Fruit fly (Drosophila melanogaster): Measurements from ENCODE around the gene Ugt303A1.

Gene Ugt303A1

DNA sequence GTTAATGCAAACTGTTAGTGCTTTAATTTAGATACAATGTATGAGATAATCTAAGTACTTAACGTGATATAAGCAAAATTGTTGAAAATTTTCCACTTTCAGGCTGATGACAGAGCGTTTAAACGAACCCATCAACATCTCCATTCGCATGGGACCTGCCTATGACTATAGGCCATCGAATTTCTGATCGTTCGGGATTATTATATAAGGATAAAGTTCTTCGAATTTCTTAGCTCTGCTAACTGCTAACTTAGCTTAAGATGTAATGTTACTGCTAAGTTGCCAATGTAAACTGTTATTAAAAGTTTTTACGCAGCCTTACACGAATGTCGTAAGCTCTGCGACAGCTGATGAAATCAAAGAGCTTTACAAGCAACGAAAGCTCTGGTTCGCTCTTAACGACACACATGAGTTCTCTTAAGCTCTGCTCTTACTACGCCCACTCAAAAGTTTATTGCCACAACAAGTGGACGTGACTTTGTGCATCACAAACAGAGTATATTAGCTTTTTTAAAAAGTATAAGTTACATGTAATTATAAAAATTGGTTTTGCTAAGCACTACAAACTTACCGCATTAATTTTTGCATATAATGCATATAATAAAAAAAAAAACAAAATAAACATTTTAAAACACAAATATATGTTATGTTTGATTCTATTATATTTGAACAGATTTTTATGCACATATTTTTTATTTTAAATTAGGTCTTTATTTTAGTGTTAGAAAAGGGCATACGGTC lies 21.5 kb downstream of the Ugt303A1 start (continued):
- peak; percentile 85 for TF ChIP-seq CG17912 (GFP tag; optimal IDR thresholded peaks at IDR 0.05)
- peak; percentile 94 for TF ChIP-seq CG6254 (GFP tag; optimal IDR thresholded peaks at IDR 0.05)
- peak; percentile 93 for TF ChIP-seq toy (GFP tag; IDR thresholded peaks at IDR 0.05)
- no peak for TF ChIP-seq CG34224 (GFP tag; IDR thresholded peaks at IDR 0.05; ENCODE audit: partially characterized antibody)
- peak; percentile 100 for TF ChIP-seq Sox100B (GFP tag; optimal IDR thresholded peaks at IDR 0.05)
- TF ChIP-seq CG31224 (GFP tag; IDR thresholded peaks at IDR 0.05): peak; percentile 96
- peak; percentile 65 for TF ChIP-seq crc (GFP tag; optimal IDR thresholded peaks at IDR 0.05)
- TF ChIP-seq CG2116 (GFP tag; optimal IDR thresholded peaks at IDR 0.05): peak; percentile 79
- peak; percentile 95 for TF ChIP-seq CG18764 (GFP tag; optimal IDR thresholded peaks at IDR 0.05)
- peak; percentile 96 for TF ChIP-seq gce (GFP tag; IDR thresholded peaks at IDR 0.05)
- no peak for TF ChIP-seq Sin3A (optimal IDR thresholded peaks at IDR 0.05)
- no peak for TF ChIP-seq stwl (tag; optimal IDR thresholded peaks at IDR 0.05)
- TF ChIP-seq zf30C (GFP tag; optimal IDR thresholded peaks at IDR 0.05): no peak
- peak; percentile 100 for TF ChIP-seq Ssrp (tag; optimal IDR thresholded peaks at IDR 0.05)
- TF ChIP-seq cad (GFP tag; optimal IDR thresholded peaks at IDR 0.05): no peak
- TF ChIP-seq CG1647 (GFP tag; optimal IDR thresholded peaks at IDR 0.05): peak; percentile 81
- peak; percentile 97 for TF ChIP-seq Oaz (GFP tag; IDR thresholded peaks at IDR 0.05)
- peak; percentile 57 for TF ChIP-seq wek (GFP tag; optimal IDR thresholded peaks at IDR 0.05)
- TF ChIP-seq CG15479 (GFP tag; optimal IDR thresholded peaks at IDR 0.05): peak; percentile 18
- TF ChIP-seq pfk (GFP tag; optimal IDR thresholded peaks at IDR 0.05): peak; percentile 50
- peak; percentile 99 for TF ChIP-seq Ptx1 (GFP tag; IDR thresholded peaks at IDR 0.05)
- peak; percentile 3 for TF ChIP-seq gfzf (GFP tag; optimal IDR thresholded peaks at IDR 0.05)
- no peak for TF ChIP-seq unc-4 (GFP tag; IDR thresholded peaks at IDR 0.05; ENCODE audit: partially characterized antibody)
- TF ChIP-seq CG11247 (GFP tag; IDR thresholded peaks at IDR 0.05): peak; percentile 97
- TF ChIP-seq bbx (GFP tag; IDR thresholded peaks at IDR 0.05; ENCODE audit: partially characterized antibody): no peak; the same call in 1 of the 2 replicates
- peak; percentile 69 for TF ChIP-seq Myb (GFP tag; optimal IDR thresholded peaks at IDR 0.05)
- TF ChIP-seq sisA (GFP tag; IDR thresholded peaks at IDR 0.05): peak; percentile 99
- TF ChIP-seq Drgx (GFP tag; IDR thresholded peaks at IDR 0.05): peak; percentile 98
- TF ChIP-seq CG12391 (tag; optimal IDR thresholded peaks at IDR 0.05): peak; percentile 99
- TF ChIP-seq aop (GFP tag; IDR thresholded peaks at IDR 0.05): no peak
- no peak for TF ChIP-seq Elba2 (GFP tag; optimal IDR thresholded peaks at IDR 0.05)
- peak; percentile 99 for TF ChIP-seq CG3281 (GFP tag; optimal IDR thresholded peaks at IDR 0.05)
- peak; percentile 97 for TF ChIP-seq zfh1 (GFP tag; IDR thresholded peaks at IDR 0.05)
- peak; percentile 94 for TF ChIP-seq Taf1 (GFP tag; IDR thresholded peaks at IDR 0.05)
- peak; percentile 77 for TF ChIP-seq CG10565 (GFP tag; optimal IDR thresholded peaks at IDR 0.05)
- TF ChIP-seq Stat92E (GFP tag; optimal IDR thresholded peaks at IDR 0.05): peak in 1 of 3 experiments; percentile 99
- TF ChIP-seq CG2889 (GFP tag; IDR thresholded peaks at IDR 0.05): peak; percentile 96
- TF ChIP-seq Tbp (GFP tag; optimal IDR thresholded peaks at IDR 0.05): no peak
- peak; percentile 98 for TF ChIP-seq CG14014 (GFP tag; IDR thresholded peaks at IDR 0.05)
- TF ChIP-seq CG1602 (GFP tag; optimal IDR thresholded peaks at IDR 0.05): peak; percentile 97
- TF ChIP-seq z (GFP tag; IDR thresholded peaks at IDR 0.05): 0 out of 3 replicates have a peak, but pooled peaks have one; percentile 35
- peak; percentile 99 for TF ChIP-seq CG17359 (tag; optimal IDR thresholded peaks at IDR 0.05)
- peak; percentile 97 for TF ChIP-seq CG30431 (GFP tag; optimal IDR thresholded peaks at IDR 0.05)
- peak; percentile 23 for TF ChIP-seq Dp (GFP tag; optimal IDR thresholded peaks at IDR 0.05)
- peak; percentile 93 for TF ChIP-seq CG11560 (tag; IDR thresholded peaks at IDR 0.05)
- TF ChIP-seq CG15514 (GFP tag; optimal IDR thresholded peaks at IDR 0.05): peak; percentile 90
- TF ChIP-seq Sry-β (GFP tag; optimal IDR thresholded peaks at IDR 0.05): peak; percentile 64
- TF ChIP-seq CG2129 (GFP tag; IDR thresholded peaks at IDR 0.05; ENCODE audit: partially characterized antibody): no peak
- TF ChIP-seq trh (GFP tag; optimal IDR thresholded peaks at IDR 0.05): peak; percentile 98
